Fruit fly (Drosophila melanogaster): ENCODE results near the gene wake.

Gene wake

dm6 chr3R:22726771-22727455 lies 87.3 kb downstream of the wake start, which contains the start of gene CG45049 (continued):
- TF ChIP-seq kay (GFP tag; optimal IDR thresholded peaks at IDR 0.05): no peak
- TF ChIP-seq CG17359 (tag; optimal IDR thresholded peaks at IDR 0.05): no peak
- TF ChIP-seq CkIIα-i1 (GFP tag; IDR thresholded peaks at IDR 0.05): no peak
- TF ChIP-seq CG31388 (GFP tag; optimal IDR thresholded peaks at IDR 0.05): no peak
- TF ChIP-seq jigr1 (GFP tag; IDR thresholded peaks at IDR 0.05): no peak
- TF ChIP-seq CG11560 (tag; IDR thresholded peaks at IDR 0.05): no peak
- TF ChIP-seq CG10366 (GFP tag; IDR thresholded peaks at IDR 0.05): no peak
- no peak for TF ChIP-seq nerfin-1 (tag; optimal IDR thresholded peaks at IDR 0.05)
- peak; percentile 89 for TF ChIP-seq Sry-δ (GFP tag; optimal IDR thresholded peaks at IDR 0.05)
- TF ChIP-seq dimm (GFP tag; IDR thresholded peaks at IDR 0.05): no peak
- no peak for TF ChIP-seq fu2 (GFP tag; optimal IDR thresholded peaks at IDR 0.05)
- TF ChIP-seq lola (GFP tag; optimal IDR thresholded peaks at IDR 0.05): no peak
- TF ChIP-seq croc (GFP tag; conservative IDR thresholded peaks at IDR 0.05): no peak
- no peak for TF ChIP-seq CG5953 (GFP tag; IDR thresholded peaks at IDR 0.05)
- TF ChIP-seq hkb (optimal IDR thresholded peaks at IDR 0.05): no peak
- no peak for TF ChIP-seq hkb (GFP tag; IDR thresholded peaks at IDR 0.05)
- no peak for TF ChIP-seq CG6689 (GFP tag; IDR thresholded peaks at IDR 0.05)
- TF ChIP-seq CG4820 (GFP tag; optimal IDR thresholded peaks at IDR 0.05): no peak
- TF ChIP-seq CG12104 (GFP tag; optimal IDR thresholded peaks at IDR 0.05): no peak
- TF ChIP-seq cg (GFP tag; optimal IDR thresholded peaks at IDR 0.05): peak; percentile 80
- TF ChIP-seq CG18619 (GFP tag; optimal IDR thresholded peaks at IDR 0.05): no peak
- no peak for TF ChIP-seq CG14667 (GFP tag; IDR thresholded peaks at IDR 0.05)
- TF ChIP-seq CG7372 (GFP tag; IDR thresholded peaks at IDR 0.05): no peak
- TF ChIP-seq Abd-B (GFP tag; optimal IDR thresholded peaks at IDR 0.05): no peak
- TF ChIP-seq tap (tag; optimal IDR thresholded peaks at IDR 0.05): no peak
- TF ChIP-seq onecut (GFP tag; IDR thresholded peaks at IDR 0.05): no peak
- no peak for TF ChIP-seq Ada2b (GFP tag; IDR thresholded peaks at IDR 0.05)
- no peak for TF ChIP-seq p53 (GFP tag; optimal IDR thresholded peaks at IDR 0.05)
- no peak for TF ChIP-seq CG33557 (GFP tag; optimal IDR thresholded peaks at IDR 0.05)
- no peak for TF ChIP-seq CG14965 (GFP tag; optimal IDR thresholded peaks at IDR 0.05; ENCODE audit: borderline replicate concordance)
- TF ChIP-seq CG13287 (GFP tag; IDR thresholded peaks at IDR 0.05; ENCODE audit: partially characterized antibody): peak; percentile 79
- peak; percentile 32; the same call in 1 of the 4 replicates for TF ChIP-seq Gug (GFP tag; IDR thresholded peaks at IDR 0.05)
- TF ChIP-seq CG17385 (GFP tag; optimal IDR thresholded peaks at IDR 0.05): no peak
- TF ChIP-seq CG12071 (GFP tag; optimal IDR thresholded peaks at IDR 0.05): no peak
- no peak for TF ChIP-seq CG4707 (GFP tag; optimal IDR thresholded peaks at IDR 0.05)
- no peak for TF ChIP-seq CG12659 (GFP tag; optimal IDR thresholded peaks at IDR 0.05)
- TF ChIP-seq Opbp (GFP tag; IDR thresholded peaks at IDR 0.05; ENCODE audit: partially characterized antibody): peak; percentile 94
- TF ChIP-seq odd (GFP tag; optimal IDR thresholded peaks at IDR 0.05): no peak
- no peak for TF ChIP-seq abd-A (tag; optimal IDR thresholded peaks at IDR 0.05)
- TF ChIP-seq sisA (GFP tag; IDR thresholded peaks at IDR 0.05): no peak
- no peak for TF ChIP-seq sim (GFP tag; IDR thresholded peaks at IDR 0.05)
- TF ChIP-seq sens (GFP tag): peak; percentile 83
- peak; percentile 23 for TF ChIP-seq CG10543 (GFP tag; optimal IDR thresholded peaks at IDR 0.05)
- no peak for TF ChIP-seq CG6175 (GFP tag; IDR thresholded peaks at IDR 0.05)
- no peak for TF ChIP-seq Jarid2 (GFP tag; optimal IDR thresholded peaks at IDR 0.05)
- TF ChIP-seq lbe (GFP tag; optimal IDR thresholded peaks at IDR 0.05): no peak
- TF ChIP-seq Bgb (GFP tag; IDR thresholded peaks at IDR 0.05; ENCODE audit: partially characterized antibody): peak; percentile 92
- TF ChIP-seq CG11398 (GFP tag; optimal IDR thresholded peaks at IDR 0.05): no peak
- TF ChIP-seq Dbx (GFP tag; IDR thresholded peaks at IDR 0.05): no peak
- no peak for TF ChIP-seq bowl (GFP tag; IDR thresholded peaks at IDR 0.05)
- TF ChIP-seq BEAF-32 (GFP tag; optimal IDR thresholded peaks at IDR 0.05): peak; percentile 84
